Fruit fly (Drosophila melanogaster): Measurements from ENCODE around the gene CG8916.
A peak's percentile ranks its signal among the peaks of the same experiment; 100 is the strongest.

The CG8916 gene

dm6 chrX:15889780-15890608, 31.8 kb upstream of the CG8916 start, which contains the start of the genes MSBP and CG15916 (continued):
- TF ChIP-seq Mrtf (GFP tag; IDR thresholded peaks at IDR 0.05) (0 out of 3 replicates have a peak, but pooled peaks have one; percentile 27), Sry-δ (GFP tag; optimal IDR thresholded peaks at IDR 0.05) (peak; percentile 68), ttk (GFP tag; IDR thresholded peaks at IDR 0.05) (no peak), PHDP (tag; optimal IDR thresholded peaks at IDR 0.05) (no peak), gfzf (GFP tag; optimal IDR thresholded peaks at IDR 0.05) (peak; percentile 59), bigmax (GFP tag; optimal IDR thresholded peaks at IDR 0.05) (no peak), CG2712 (tag; optimal IDR thresholded peaks at IDR 0.05) (peak; percentile 41), chif (GFP tag; optimal IDR thresholded peaks at IDR 0.05) (no peak), zf30C (GFP tag; optimal IDR thresholded peaks at IDR 0.05) (no peak), eyg (GFP tag; optimal IDR thresholded peaks at IDR 0.05) (no peak), sim (GFP tag; IDR thresholded peaks at IDR 0.05) (no peak), CG6175 (GFP tag; IDR thresholded peaks at IDR 0.05) (no peak), Nf-YA (GFP tag; IDR thresholded peaks at IDR 0.05) (no peak), CG8765 (GFP tag; IDR thresholded peaks at IDR 0.05) (no peak), sens-2 (GFP tag; IDR thresholded peaks at IDR 0.05) (no peak), repo (GFP tag; optimal IDR thresholded peaks at IDR 0.05) (no peak), CG18476 (GFP tag; optimal IDR thresholded peaks at IDR 0.05) (no peak), Sry-β (GFP tag; optimal IDR thresholded peaks at IDR 0.05) (no peak), stwl (tag; optimal IDR thresholded peaks at IDR 0.05) (no peak), CG31441 (GFP tag; IDR thresholded peaks at IDR 0.05) (peak; percentile 59; the same call in 1 of the 2 replicates), CG7271 (tag; optimal IDR thresholded peaks at IDR 0.05) (no peak), Dfd (GFP tag; optimal IDR thresholded peaks at IDR 0.05) (peak in 1 of 2 experiments; percentile 3), CG12071 (GFP tag; optimal IDR thresholded peaks at IDR 0.05) (no peak), her (GFP tag; optimal IDR thresholded peaks at IDR 0.05) (no peak), D (optimal IDR thresholded peaks at IDR 0.05) (no peak), D (GFP tag; optimal IDR thresholded peaks at IDR 0.05) (peak; percentile 37), ems (GFP tag; optimal IDR thresholded peaks at IDR 0.05) (no peak), vnd (GFP tag; IDR thresholded peaks at IDR 0.05; ENCODE audit: partially characterized antibody) (no peak), CG12155 (GFP tag; optimal IDR thresholded peaks at IDR 0.05) (peak; percentile 25), crp (GFP tag; optimal IDR thresholded peaks at IDR 0.05) (no peak), HLH4C (GFP tag; IDR thresholded peaks at IDR 0.05; ENCODE audit: partially characterized antibody) (no peak), klu (GFP tag; IDR thresholded peaks at IDR 0.05) (no peak), CG34376 (GFP tag; optimal IDR thresholded peaks at IDR 0.05) (no peak), CG42726 (GFP tag; IDR thresholded peaks at IDR 0.05; ENCODE audit: partially characterized antibody) (no peak), Oaz (GFP tag; IDR thresholded peaks at IDR 0.05) (no peak), CG7372 (GFP tag; IDR thresholded peaks at IDR 0.05) (peak; percentile 20; the same call in 1 of the 2 replicates), bowl (GFP tag; IDR thresholded peaks at IDR 0.05) (no peak), Scr (GFP tag; IDR thresholded peaks at IDR 0.05; ENCODE audit: partially characterized antibody) (peak; percentile 30; the same call in 1 of the 2 replicates), cato (GFP tag; optimal IDR thresholded peaks at IDR 0.05; ENCODE audit: borderline replicate concordance) (no peak), vvl (GFP tag; IDR thresholded peaks at IDR 0.05) (0 out of 2 replicates have a peak, but pooled peaks have one; percentile 18), MTF-1 (GFP tag; optimal IDR thresholded peaks at IDR 0.05; ENCODE audit: borderline replicate concordance) (no peak), dmrt99B (tag; optimal IDR thresholded peaks at IDR 0.05) (no peak), Bgb (GFP tag; IDR thresholded peaks at IDR 0.05; ENCODE audit: partially characterized antibody) (no peak; the same call in 1 of the 2 replicates), hth (optimal IDR thresholded peaks at IDR 0.05) (no peak), fu2 (GFP tag; optimal IDR thresholded peaks at IDR 0.05) (no peak), exex (tag; optimal IDR thresholded peaks at IDR 0.05) (no peak), CG18262 (tag; optimal IDR thresholded peaks at IDR 0.05) (peak; percentile 48), mld (GFP tag; IDR thresholded peaks at IDR 0.05; ENCODE audit: partially characterized antibody) (no peak), CG13775 (GFP tag; optimal IDR thresholded peaks at IDR 0.05) (peak; percentile 50)

Measured in whole organism, embryonic.